Fruit fly (Drosophila melanogaster) whole organism, wandering third instar larva: ENCODE results near the gene Evi5.

ENCODE experiments used
- Dfd ChIP-seq: fragments of >200 bp; optimal IDR thresholded peaks from 2 replicates; lab custom pipeline; 2017; ENCODE audit warnings: missing biosample characterization, missing genetic modification characterization
- Hnf4 ChIP-seq: fragments of 200-800 bp; sonication (Bioruptor generic); optimal IDR thresholded peaks from 2 replicates; lab custom pipeline; 2016; ENCODE audit warnings: missing biosample characterization, mild to moderate bottlenecking, missing genetic modification characterization
- Jra ChIP-seq: sonication (Bioruptor generic); optimal IDR thresholded peaks from 2 replicates; lab custom pipeline; 2016; ENCODE audit warnings: missing biosample characterization, missing genetic modification characterization
- Mio ChIP-seq: sonication (Bioruptor generic); optimal IDR thresholded peaks from 2 replicates; lab custom pipeline; 2016; ENCODE audit warnings: missing biosample characterization, missing genetic modification characterization
- OdsH ChIP-seq: fragments of 200-800 bp; sonication (Bioruptor generic); optimal IDR thresholded peaks from 2 replicates; lab custom pipeline; 2016; ENCODE audit warnings: missing biosample characterization, mild to moderate bottlenecking, missing genetic modification characterization
- Sp1 ChIP-seq: fragments of 200-800 bp; sonication (Bioruptor generic); optimal IDR thresholded peaks from 3 replicates; lab custom pipeline; 2019; ENCODE audit warnings: missing biosample characterization, mild to moderate bottlenecking, missing genetic modification characterization, moderate library complexity
- br ChIP-seq: fragments of 200-800 bp; sonication (Bioruptor generic); optimal IDR thresholded peaks from 2 replicates; lab custom pipeline; 2016; ENCODE audit warnings: missing biosample characterization, missing genetic modification characterization
- dl ChIP-seq, 2 experiments: fragments of 175-275, 200-275 bp in 1 of 2; fragments of 200-275 bp in 1 of 2; sonication (Bioruptor generic); optimal IDR thresholded peaks; lab custom pipeline; 2018; ENCODE audit warnings: mild to moderate bottlenecking in 2 of 2, missing biosample characterization in 2 of 2, missing genetic modification characterization in 2 of 2, moderate library complexity in 2 of 2; ENCODE audit not compliant: partially characterized antibody in 2 of 2, insufficient read depth in 1 of 2
- foxo ChIP-seq, 2 experiments: fragments of 200-800 bp; sonication (Bioruptor generic); optimal IDR thresholded peaks; 2 replicates in 1 of 2; 3 replicates in 1 of 2; lab custom pipeline; 2016 to 2017; ENCODE audit warnings: missing biosample characterization in 2 of 2, missing genetic modification characterization in 2 of 2
- fru ChIP-seq: fragments of 200-800 bp; sonication (Bioruptor generic); optimal IDR thresholded peaks from 3 replicates; lab custom pipeline; 2016; ENCODE audit warnings: missing biosample characterization, mild to moderate bottlenecking, missing genetic modification characterization
- jim ChIP-seq: fragments of 175-275, 200-325 bp; sonication (Bioruptor generic); optimal IDR thresholded peaks from 2 replicates; lab custom pipeline; 2016; ENCODE audit warnings: missing biosample characterization, mild to moderate bottlenecking, missing genetic modification characterization
- psq ChIP-seq: fragments of 200-800 bp; sonication (Bioruptor generic); optimal IDR thresholded peaks from 3 replicates; lab custom pipeline; 2017; ENCODE audit warnings: missing biosample characterization, mild to moderate bottlenecking, missing genetic modification characterization, moderate library complexity
- sv ChIP-seq: fragments of 200-800 bp; sonication (Bioruptor generic); optimal IDR thresholded peaks from 3 replicates; lab custom pipeline; 2016; ENCODE audit warnings: missing biosample characterization, missing genetic modification characterization
- usp ChIP-seq: fragments of >200 bp; optimal IDR thresholded peaks from 2 replicates; lab custom pipeline; 2017; ENCODE audit warnings: missing biosample characterization, missing genetic modification characterization

DNA sequence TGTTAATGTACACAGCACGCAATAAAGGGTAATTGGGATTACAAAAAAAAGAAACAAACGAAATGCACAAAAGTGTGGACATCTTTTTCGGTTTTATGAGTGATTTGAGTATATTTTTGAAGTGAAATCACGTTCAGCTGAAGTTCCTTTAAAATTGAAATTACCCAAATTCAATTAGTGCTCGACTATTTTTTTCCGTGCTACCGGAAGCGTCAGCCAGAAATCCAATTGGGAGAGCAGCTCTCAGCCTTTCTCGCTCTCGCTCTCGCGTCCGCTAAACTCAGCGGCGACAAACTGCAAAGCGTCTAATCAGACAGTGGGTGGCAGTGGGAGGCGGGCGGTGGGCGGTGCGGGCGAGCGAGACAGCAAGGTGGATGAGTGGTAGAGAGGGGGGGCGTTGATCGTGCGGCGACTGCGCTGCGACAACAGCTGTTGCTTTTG, 30.9 kb downstream of the Evi5 start:
- TF ChIP-seq br (GFP tag; lab: Kevin White, UChicago) (peak; percentile 95), Dfd (peak; percentile 21), psq (peak; percentile 87), OdsH (GFP tag; lab: Kevin White, UChicago) (peak; percentile 92), Jra (GFP tag; lab: Kevin White, UChicago) (peak; percentile 72), fru (GFP tag; lab: Kevin White, UChicago) (peak; percentile 92), Sp1 (GFP tag; lab: Kevin White, UChicago) (peak; percentile 93), foxo (GFP tag; optimal IDR thresholded peaks at IDR 0.05; lab: Kevin White, UChicago) (peak; percentile 71 to 95), usp (GFP tag; lab: Kevin White, UChicago) (no peak), dl (GFP tag; optimal IDR thresholded peaks at IDR 0.05; lab: Kevin White, UChicago; ENCODE audit: insufficient read depth in 1 of 2, partially characterized antibody in 2 of 2) (peak; percentile 42 to 61), sv (peak; percentile 78), Mio (peak; percentile 61), jim (peak; percentile 20), Hnf4 (GFP tag; lab: Kevin White, UChicago) (peak; percentile 93)
